Worm (Caenorhabditis elegans): ENCODE results near the gene dnj-11.

DNA sequence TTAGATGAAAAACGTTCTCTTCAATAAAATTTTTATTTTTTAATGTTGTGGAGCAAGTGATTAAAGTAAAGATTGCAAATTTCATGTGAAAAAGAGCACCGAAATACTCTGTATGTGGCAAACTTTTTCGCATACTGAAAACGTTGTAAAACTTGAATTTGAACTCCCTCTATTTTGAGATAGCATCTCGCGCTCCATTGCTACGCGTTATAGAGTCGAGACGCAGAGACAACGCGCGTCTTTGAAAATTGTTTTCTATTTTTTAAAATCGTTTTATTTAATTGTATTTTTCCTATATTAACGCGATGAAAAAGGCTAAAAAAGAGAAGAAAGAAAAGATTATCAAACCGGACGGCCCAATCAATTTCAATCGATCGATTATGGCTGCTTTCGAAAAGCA, 37.1 kb upstream of the dnj-11 start, which contains the start of gene fan-1:
- no peak for TF ChIP-seq ztf-11 (tag; optimal IDR thresholded peaks at IDR 0.05)
- no peak for TF ChIP-seq ama-1 (optimal IDR thresholded peaks at IDR 0.05)
- TF ChIP-seq tbx-2 (tag; optimal IDR thresholded peaks at IDR 0.05), result no peak

All from whole organism, L3 larva.